Worm (Caenorhabditis elegans) whole organism, L4/young adult: ENCODE data around the gene hel-1.

ENCODE experiments used
- W03F9.2 ChIP-seq: fragments of 150-350 bp; optimal IDR thresholded peaks from 2 replicates; lab custom pipeline; 2014; ENCODE audit warnings: missing biosample characterization, missing genetic modification characterization
- him-1 ChIP-seq: sonication (generic microtip); optimal IDR thresholded peaks from 2 replicates; lab custom pipeline; 2016; ENCODE audit warnings: missing genotype, missing genetic modification reagents, missing genetic modification characterization, missing compliant biosample characterization

DNA sequence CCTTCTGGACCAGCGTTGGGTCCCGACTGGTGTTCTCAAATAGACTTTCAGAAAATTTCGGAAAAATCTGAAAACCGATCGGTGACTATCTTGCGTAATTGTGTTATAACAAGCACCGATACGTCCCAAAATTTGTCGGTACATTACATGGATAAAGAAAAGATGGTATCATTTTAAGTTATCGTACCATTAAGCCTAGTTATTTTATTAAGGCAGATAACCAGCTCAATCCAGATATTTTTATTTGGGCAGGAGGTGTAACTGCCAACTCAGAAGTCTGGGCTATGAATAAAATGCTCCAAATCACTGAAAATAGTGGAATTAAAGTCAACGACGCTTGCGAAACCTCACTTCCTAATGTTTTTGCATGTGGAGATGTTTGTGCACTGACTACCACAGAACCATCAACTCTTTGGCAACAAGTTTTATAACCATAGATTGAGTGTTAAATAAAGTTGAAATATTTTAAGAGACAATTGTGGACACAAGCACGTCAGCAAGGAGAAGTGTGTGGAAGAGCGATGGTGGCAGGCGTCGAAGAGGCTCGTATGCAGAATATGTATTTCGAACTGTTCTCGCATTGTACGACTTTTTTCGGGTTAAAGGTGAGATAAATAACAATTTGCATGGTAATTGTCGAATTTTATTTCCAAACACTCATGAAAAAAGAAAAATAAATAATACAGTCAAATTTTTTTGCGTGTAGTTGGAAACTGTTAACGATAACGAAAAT is 2.3 kb downstream of the hel-1 start:
- TF ChIP-seq W03F9.2 (tag; lab: Kevin White, UChicago), result no peak
- no peak for TF ChIP-seq him-1 (tag; lab: Kevin White, UChicago)
